Fruit fly (Drosophila melanogaster) whole organism, embryonic: ENCODE measurements around the gene CG12253.

Source experiments
- Ada2b ChIP-seq: fragments of 200-800 bp; sonication (Bioruptor generic); IDR thresholded peaks from 2 replicates; pipeline ENCODE4 v1.3.6; 2022; ENCODE audit warnings: missing biosample characterization, missing genetic modification characterization
- Awh ChIP-seq: fragments of 200-800 bp; sonication (Bioruptor generic); IDR thresholded peaks from 2 replicates; pipeline ENCODE4, ENCODE4 v1.3.6; 2022; ENCODE audit warnings: missing biosample characterization, missing genetic modification characterization
- CG10462 ChIP-seq: fragments of 200-800 bp; sonication (Bioruptor generic); optimal IDR thresholded peaks from 2 replicates; lab custom pipeline; 2016; ENCODE audit warnings: missing biosample characterization, missing genetic modification characterization
- CG10979 ChIP-seq: fragments of 200-800 bp; sonication (Bioruptor generic); optimal IDR thresholded peaks from 2 replicates; lab custom pipeline; 2018; ENCODE audit warnings: missing biosample characterization, mild to moderate bottlenecking, missing genetic modification characterization, moderate library complexity
- CG12155 ChIP-seq: fragments of 200-800 bp; sonication (Bioruptor generic); optimal IDR thresholded peaks from 3 replicates; lab custom pipeline; 2016; ENCODE audit warnings: missing biosample characterization, missing genetic modification characterization
- CG12659 ChIP-seq: fragments of 200-800 bp; sonication (Bioruptor generic); optimal IDR thresholded peaks from 3 replicates; lab custom pipeline; 2017; ENCODE audit warnings: mild to moderate bottlenecking, missing biosample characterization, missing genetic modification reagents, missing genetic modification characterization
- CG13424 ChIP-seq: fragments of 200-800 bp; sonication (Bioruptor generic); optimal IDR thresholded peaks from 2 replicates; lab custom pipeline; 2019; ENCODE audit warnings: missing biosample characterization, mild to moderate bottlenecking, missing genetic modification characterization, moderate library complexity
- CG1603 ChIP-seq: fragments of 200-800 bp; sonication (Bioruptor generic); optimal IDR thresholded peaks from 2 replicates; lab custom pipeline; 2019; ENCODE audit warnings: missing biosample characterization, mild to moderate bottlenecking, missing genetic modification characterization, moderate library complexity
- CG16815 ChIP-seq: fragments of 200-800 bp; sonication (Bioruptor generic); optimal IDR thresholded peaks from 3 replicates; lab custom pipeline; 2017; ENCODE audit warnings: missing biosample characterization, mild to moderate bottlenecking, missing genetic modification characterization
- CG17359 ChIP-seq: fragments of 200-800 bp; sonication (Bioruptor generic); optimal IDR thresholded peaks from 3 replicates; lab custom pipeline; 2018; ENCODE audit warnings: missing biosample characterization, mild to moderate bottlenecking, missing genetic modification characterization, moderate library complexity
- CG1792 ChIP-seq: fragments of 200-800 bp; sonication (Bioruptor generic); optimal IDR thresholded peaks from 2 replicates; lab custom pipeline; 2016; ENCODE audit warnings: missing biosample characterization, missing genetic modification characterization
- CG18011 ChIP-seq: fragments of 200-800 bp; sonication (Bioruptor generic); optimal IDR thresholded peaks from 2 replicates; lab custom pipeline; 2017; ENCODE audit warnings: missing biosample characterization, missing genetic modification characterization, mild to moderate bottlenecking, moderate library complexity, missing genotype
- CG18599 ChIP-seq: fragments of 200-800 bp; sonication (Bioruptor generic); optimal IDR thresholded peaks from 3 replicates; lab custom pipeline; 2017; ENCODE audit warnings: missing biosample characterization, missing genetic modification characterization, mild to moderate bottlenecking, moderate library complexity, missing genetic modification reagents
- CG30020 ChIP-seq: fragments of 200-800 bp; optimal IDR thresholded peaks from 2 replicates; lab custom pipeline; 2019; ENCODE audit warnings: missing biosample characterization, mild to moderate bottlenecking, missing genetic modification characterization, moderate library complexity
- CG4282 ChIP-seq: fragments of 200-800 bp; sonication (Bioruptor generic); optimal IDR thresholded peaks from 2 replicates; lab custom pipeline; 2016; ENCODE audit warnings: missing biosample characterization, missing genetic modification characterization
- CG4820 ChIP-seq: fragments of 200-800 bp; sonication (Bioruptor generic); optimal IDR thresholded peaks from 3 replicates; lab custom pipeline; 2016; ENCODE audit warnings: missing biosample characterization, missing genetic modification characterization
- CG5180 ChIP-seq: fragments of 200-800 bp; sonication (Bioruptor generic); optimal IDR thresholded peaks from 3 replicates; lab custom pipeline; 2017; ENCODE audit warnings: missing biosample characterization, missing genetic modification characterization, mild to moderate bottlenecking, moderate library complexity, missing genetic modification reagents
- CG6272 ChIP-seq: fragments of 200-800 bp; sonication (Bioruptor generic); IDR thresholded peaks from 2 replicates; pipeline ENCODE4 v1.3.6; 2022; ENCODE audit warnings: missing biosample characterization, missing genetic modification characterization
- CG6654 ChIP-seq: fragments of 200-800 bp; sonication (Bioruptor generic); optimal IDR thresholded peaks from 2 replicates; lab custom pipeline; 2017; ENCODE audit warnings: missing biosample characterization, mild to moderate bottlenecking, missing genetic modification characterization
- CG6765 ChIP-seq: fragments of 200-800 bp; sonication (Bioruptor generic); optimal IDR thresholded peaks from 3 replicates; lab custom pipeline; 2017; ENCODE audit warnings: missing biosample characterization, mild to moderate bottlenecking, missing genetic modification characterization
- CG8089 ChIP-seq: fragments of 200-800 bp; sonication (Bioruptor generic); optimal IDR thresholded peaks from 3 replicates; lab custom pipeline; 2016; ENCODE audit warnings: missing biosample characterization, missing genetic modification characterization
- CG8281 ChIP-seq: fragments of 200-800 bp; sonication (Bioruptor generic); optimal IDR thresholded peaks from 2 replicates; lab custom pipeline; 2018; ENCODE audit warnings: missing biosample characterization, mild to moderate bottlenecking, missing genetic modification characterization, moderate library complexity
- CG9215 ChIP-seq: fragments of 200-800 bp; sonication (Bioruptor generic); IDR thresholded peaks from 2 replicates; pipeline ENCODE4 v1.3.6; 2022; ENCODE audit warnings: missing biosample characterization, missing genetic modification characterization
- CG9609 ChIP-seq: fragments of 200-800 bp; sonication (Bioruptor generic); optimal IDR thresholded peaks from 3 replicates; lab custom pipeline; 2016; ENCODE audit warnings: missing biosample characterization, missing genetic modification characterization
- CG9876 ChIP-seq: fragments of 200-800 bp; sonication (Bioruptor generic); optimal IDR thresholded peaks from 2 replicates; lab custom pipeline; 2016; ENCODE audit warnings: missing biosample characterization, missing genetic modification characterization
- D19B ChIP-seq: fragments of 200-800 bp; sonication (Bioruptor generic); optimal IDR thresholded peaks from 2 replicates; lab custom pipeline; 2017; ENCODE audit warnings: missing biosample characterization, mild to moderate bottlenecking, missing genetic modification characterization
- Dek ChIP-seq: fragments of 200-800 bp; sonication (Bioruptor generic); optimal IDR thresholded peaks from 3 replicates; lab custom pipeline; 2019; ENCODE audit warnings: missing biosample characterization, mild to moderate bottlenecking, missing genetic modification characterization, moderate library complexity
- Fer1 ChIP-seq: fragments of 200-800 bp; sonication (Bioruptor generic); optimal IDR thresholded peaks from 2 replicates; lab custom pipeline; 2017; ENCODE audit warnings: missing biosample characterization, mild to moderate bottlenecking, missing genetic modification characterization
- Fer2 ChIP-seq: fragments of 200-800 bp; sonication (Bioruptor generic); optimal IDR thresholded peaks from 2 replicates; lab custom pipeline; 2018; ENCODE audit warnings: missing biosample characterization, mild to moderate bottlenecking, missing genetic modification characterization, moderate library complexity
- Fer3 ChIP-seq: fragments of 200-800 bp; sonication (Bioruptor generic); optimal IDR thresholded peaks from 2 replicates; lab custom pipeline; 2018; ENCODE audit warnings: missing biosample characterization, mild to moderate bottlenecking, missing genetic modification characterization, moderate library complexity
- Lpt ChIP-seq: fragments of >200 bp; optimal IDR thresholded peaks from 2 replicates; lab custom pipeline; 2018; ENCODE audit warnings: missing biosample characterization, missing genetic modification characterization
- NfI ChIP-seq: fragments of 200-800 bp; sonication (Bioruptor generic); optimal IDR thresholded peaks from 3 replicates; lab custom pipeline; 2018; ENCODE audit warnings: missing biosample characterization, mild to moderate bottlenecking, missing genetic modification characterization, moderate library complexity
- Xrp1 ChIP-seq: fragments of 200-800 bp; sonication (Bioruptor generic); IDR thresholded peaks from 2 replicates; pipeline ENCODE4 v1.3.6; 2022; ENCODE audit warnings: missing biosample characterization, missing genetic modification characterization
- croc ChIP-seq: fragments of 200-800 bp; sonication (Bioruptor generic); conservative IDR thresholded peaks from 3 replicates; pipeline ENCODE4 v1.3.6; 2022; ENCODE audit warnings: missing biosample characterization, missing genetic modification characterization
- dan ChIP-seq: fragments of 200-800 bp; sonication (Bioruptor generic); IDR thresholded peaks from 2 replicates; pipeline ENCODE4 v1.3.6; 2022; ENCODE audit warnings: missing biosample characterization, missing genetic modification characterization
- fd3F ChIP-seq: fragments of 200-800 bp; sonication (Bioruptor generic); optimal IDR thresholded peaks from 2 replicates; lab custom pipeline; 2018; ENCODE audit warnings: missing biosample characterization, mild to moderate bottlenecking, missing genetic modification characterization, moderate library complexity
- grn ChIP-seq: fragments of 200-800 bp; sonication (Bioruptor generic); optimal IDR thresholded peaks from 3 replicates; lab custom pipeline; 2017; ENCODE audit warnings: missing biosample characterization, missing genetic modification characterization
- hkb ChIP-seq, 2 experiments: fragments of 200-800 bp in 1 of 2; fragments of >200 bp in 1 of 2; sonication (Bioruptor generic) in 1 of 2; IDR thresholded peaks in 1 of 2; optimal IDR thresholded peaks in 1 of 2; 2 replicates each; pipeline versions ENCODE4 v1.3.6 to Lab custom; 2017 to 2022; ENCODE audit warnings: missing biosample characterization in 1 of 2, missing genetic modification characterization in 1 of 2
- ken ChIP-seq: fragments of 200-800 bp; sonication (Bioruptor generic); IDR thresholded peaks from 3 replicates; pipeline ENCODE4 v1.3.6; 2022; ENCODE audit warnings: missing biosample characterization, missing genetic modification characterization
- lilli ChIP-seq: fragments of 200-800 bp; sonication (Bioruptor generic); optimal IDR thresholded peaks from 3 replicates; lab custom pipeline; 2016; ENCODE audit warnings: missing biosample characterization, missing genetic modification characterization
- nerfin-1 ChIP-seq: fragments of 200-800 bp; sonication (Bioruptor generic); optimal IDR thresholded peaks from 3 replicates; lab custom pipeline; 2019; ENCODE audit warnings: missing biosample characterization, mild to moderate bottlenecking, missing genetic modification characterization, moderate library complexity
- org-1 ChIP-seq: fragments of 200-800 bp; sonication (Bioruptor generic); optimal IDR thresholded peaks from 2 replicates; lab custom pipeline; 2017; ENCODE audit warnings: missing biosample characterization, missing genetic modification characterization
- pho ChIP-seq: fragments of 200-800 bp; sonication (Bioruptor generic); optimal IDR thresholded peaks from 2 replicates; lab custom pipeline; 2016; ENCODE audit warnings: missing biosample characterization, missing genetic modification characterization
- pum ChIP-seq: fragments of 200-800 bp; sonication (Bioruptor generic); optimal IDR thresholded peaks from 2 replicates; lab custom pipeline; 2016; ENCODE audit warnings: missing biosample characterization, missing genetic modification characterization
- ranshi ChIP-seq: fragments of 200-800 bp; sonication (Bioruptor generic); IDR thresholded peaks from 2 replicates; pipeline ENCODE4 v1.3.6; 2022; ENCODE audit warnings: missing biosample characterization, missing genetic modification characterization
- sc ChIP-seq, 3 experiments: fragments of >200 bp in 2 of 3; fragments of 200-800 bp in 1 of 3; sonication (Bioruptor generic) in 1 of 3; optimal IDR thresholded peaks; 2 replicates in 2 of 3; 3 replicates in 1 of 3; lab custom pipeline; 2017; ENCODE audit warnings: mild to moderate bottlenecking in 1 of 3, missing biosample characterization in 1 of 3, missing genetic modification characterization in 1 of 3, missing genetic modification reagents in 1 of 3
- shn ChIP-seq: fragments of 200-800 bp; sonication (Bioruptor generic); optimal IDR thresholded peaks from 3 replicates; lab custom pipeline; 2016; ENCODE audit warnings: missing biosample characterization, missing genetic modification characterization
- sima ChIP-seq: fragments of 200-800 bp; sonication (Bioruptor generic); optimal IDR thresholded peaks from 2 replicates; lab custom pipeline; 2016; ENCODE audit warnings: missing biosample characterization, missing genetic modification characterization
- toy ChIP-seq: fragments of 200-800 bp; sonication (Bioruptor generic); IDR thresholded peaks from 2 replicates; pipeline ENCODE4 v1.3.6; 2022; ENCODE audit warnings: missing biosample characterization, missing genetic modification characterization
- tup ChIP-seq: fragments of 200-800 bp; sonication (Bioruptor generic); optimal IDR thresholded peaks from 2 replicates; lab custom pipeline; 2016; ENCODE audit warnings: missing biosample characterization, mild to moderate bottlenecking, missing genetic modification characterization, moderate library complexity

Gene CG12253

dm6 chr2L:11010999-11011398 is 23.4 kb downstream of the CG12253 start, which contains the start of the genes Art8 and dUTPase (continued):
- TF ChIP-seq ken (GFP tag; lab: Robert Waterston, UW): peak; percentile 62; the same call in 1 of the 3 replicates
- peak; percentile 26 for TF ChIP-seq grn (GFP tag; lab: Kevin White, UChicago)
- TF ChIP-seq CG9876 (GFP tag; lab: Kevin White, UChicago): peak; percentile 10
- TF ChIP-seq CG10979 (tag; lab: Kevin White, UChicago): peak; percentile 69
- peak; percentile 76 for TF ChIP-seq CG13424 (tag; lab: Kevin White, UChicago)
- TF ChIP-seq CG30020 (tag; lab: Kevin White, UChicago): peak; percentile 73
- no peak for TF ChIP-seq sc (optimal IDR thresholded peaks at IDR 0.05; lab: Kevin White, UChicago)
- no peak for TF ChIP-seq sc (GFP tag; optimal IDR thresholded peaks at IDR 0.05; lab: Kevin White, UChicago)
- TF ChIP-seq pum (GFP tag; lab: Kevin White, UChicago): peak; percentile 3
- no peak for TF ChIP-seq CG6765 (GFP tag; lab: Kevin White, UChicago)
- no peak for TF ChIP-seq CG4282 (GFP tag; lab: Kevin White, UChicago)
- no peak for TF ChIP-seq CG8281 (tag; lab: Kevin White, UChicago)
- peak; percentile 33 for TF ChIP-seq CG6272 (GFP tag; lab: Robert Waterston, UW)
- TF ChIP-seq CG5180 (GFP tag; lab: Kevin White, UChicago): no peak
- TF ChIP-seq Fer3 (tag; lab: Kevin White, UChicago): peak; percentile 65
- peak; percentile 69 for TF ChIP-seq CG18011 (GFP tag; lab: Kevin White, UChicago)
- peak; percentile 66 for TF ChIP-seq CG17359 (tag; lab: Kevin White, UChicago)
- peak; percentile 43; the same call in 2 of the 3 replicates for TF ChIP-seq croc
- peak; percentile 90 for TF ChIP-seq CG12659 (GFP tag; lab: Kevin White, UChicago)
- TF ChIP-seq Fer2 (tag; lab: Kevin White, UChicago): peak; percentile 40
- no peak for TF ChIP-seq CG6654 (GFP tag; lab: Kevin White, UChicago)
- TF ChIP-seq nerfin-1 (tag; lab: Kevin White, UChicago): peak; percentile 56
- TF ChIP-seq Fer1: peak; percentile 73
- TF ChIP-seq shn: no peak
- peak; percentile 53 for TF ChIP-seq ranshi (GFP tag; lab: Robert Waterston, UW)
- TF ChIP-seq hkb (optimal IDR thresholded peaks at IDR 0.05; lab: Kevin White, UChicago): no peak
- TF ChIP-seq hkb (GFP tag; IDR thresholded peaks at IDR 0.05; lab: Robert Waterston, UW): peak; percentile 57; the same call in 1 of the 2 replicates
- TF ChIP-seq CG8089 (GFP tag; lab: Kevin White, UChicago): no peak
- peak; percentile 30 for TF ChIP-seq CG1603 (tag; lab: Kevin White, UChicago)
- no peak for TF ChIP-seq dan (GFP tag; lab: Robert Waterston, UW)
- no peak for TF ChIP-seq CG1792 (GFP tag; lab: Kevin White, UChicago)
- TF ChIP-seq CG9609 (GFP tag; lab: Kevin White, UChicago): no peak
- peak; percentile 4 for TF ChIP-seq D19B
- TF ChIP-seq CG10462: peak; percentile 45
- TF ChIP-seq CG9215 (GFP tag; lab: Robert Waterston, UW): peak; percentile 23; the same call in 1 of the 2 replicates
- peak; percentile 61 for TF ChIP-seq Ada2b (GFP tag; lab: Robert Waterston, UW)
- peak; percentile 34 for TF ChIP-seq pho (GFP tag; lab: Kevin White, UChicago)
- TF ChIP-seq Dek (tag; lab: Kevin White, UChicago): peak; percentile 53
- peak; percentile 38 for TF ChIP-seq CG16815
- TF ChIP-seq fd3F (GFP tag; lab: Kevin White, UChicago): peak; percentile 62
- TF ChIP-seq tup (GFP tag; lab: Kevin White, UChicago): peak; percentile 22
- peak; percentile 84 for TF ChIP-seq lilli
- no peak for TF ChIP-seq sima (GFP tag; lab: Kevin White, UChicago)
- peak; percentile 59 for TF ChIP-seq CG4820 (GFP tag; lab: Kevin White, UChicago)
- peak; percentile 80 for TF ChIP-seq Xrp1 (GFP tag; lab: Robert Waterston, UW)
- TF ChIP-seq Awh (GFP tag; lab: Robert Waterston, UW): peak; percentile 63
- peak; percentile 56 for TF ChIP-seq NfI
- no peak for TF ChIP-seq toy
- peak; percentile 76 for TF ChIP-seq CG12155 (GFP tag; lab: Kevin White, UChicago)
- TF ChIP-seq CG18599 (GFP tag; lab: Kevin White, UChicago): no peak
- TF ChIP-seq org-1: no peak
- no peak for TF ChIP-seq Lpt
